Fruit fly (Drosophila melanogaster): Measurements from ENCODE around the gene CG43342.

The CG43342 gene

DNA sequence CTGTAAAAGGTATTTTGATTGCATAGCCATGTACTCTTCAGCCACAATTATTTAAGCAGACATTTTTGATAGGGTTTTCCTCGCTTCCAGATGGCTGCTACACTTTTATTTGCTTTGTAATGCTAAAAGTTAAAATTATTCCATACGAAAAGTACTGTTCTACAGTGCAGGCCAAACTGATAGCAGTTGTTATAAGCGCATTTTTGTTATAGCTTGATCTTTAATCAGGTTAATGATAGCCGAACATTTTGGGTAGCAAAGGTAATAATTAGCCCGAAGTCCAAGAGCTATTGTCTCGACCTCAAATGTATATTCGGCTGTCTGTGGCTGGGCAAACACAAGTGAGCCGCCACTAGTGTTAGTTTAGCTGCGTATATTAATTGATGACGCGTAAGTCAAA, 23.2 kb upstream of the CG43342 start (continued):
- TF ChIP-seq ranshi (GFP tag; IDR thresholded peaks at IDR 0.05) = no peak
- no peak for TF ChIP-seq CG13894 (tag; optimal IDR thresholded peaks at IDR 0.05)
- TF ChIP-seq croc (GFP tag; conservative IDR thresholded peaks at IDR 0.05) = no peak
- TF ChIP-seq CG11723 (GFP tag; optimal IDR thresholded peaks at IDR 0.05) = no peak
- no peak for TF ChIP-seq CG32767 (GFP tag; IDR thresholded peaks at IDR 0.05)
- TF ChIP-seq toy (GFP tag; IDR thresholded peaks at IDR 0.05) = no peak
- no peak for TF ChIP-seq ATbp (GFP tag; optimal IDR thresholded peaks at IDR 0.05)
- peak; percentile 10; the same call in 1 of the 2 replicates for TF ChIP-seq Ada2b (GFP tag; IDR thresholded peaks at IDR 0.05)
- TF ChIP-seq Ets65A (GFP tag) = peak; percentile 45
- no peak for TF ChIP-seq NC2α (GFP tag; optimal IDR thresholded peaks at IDR 0.05)
- TF ChIP-seq caup (GFP tag; optimal IDR thresholded peaks at IDR 0.05; ENCODE audit: severe bottlenecking) = no peak
- TF ChIP-seq Meics (GFP tag; optimal IDR thresholded peaks at IDR 0.05) = peak; percentile 17
- TF ChIP-seq yki (optimal IDR thresholded peaks at IDR 0.05) = no peak
- TF ChIP-seq CG11093 (GFP tag; IDR thresholded peaks at IDR 0.05) = no peak
- TF ChIP-seq scrt (GFP tag; optimal IDR thresholded peaks at IDR 0.05) = no peak
- no peak for TF ChIP-seq CrebB (tag; optimal IDR thresholded peaks at IDR 0.05)
- no peak for TF ChIP-seq ERR (GFP tag; optimal IDR thresholded peaks at IDR 0.05)
- no peak for TF ChIP-seq cwo (GFP tag; optimal IDR thresholded peaks at IDR 0.05)
- TF ChIP-seq crc (GFP tag; optimal IDR thresholded peaks at IDR 0.05) = no peak
- TF ChIP-seq CG4820 (GFP tag; optimal IDR thresholded peaks at IDR 0.05) = no peak
- no peak for TF ChIP-seq maf-S (GFP tag; optimal IDR thresholded peaks at IDR 0.05)
- no peak for TF ChIP-seq Taf1 (GFP tag; IDR thresholded peaks at IDR 0.05)
- TF ChIP-seq Tbp (GFP tag; optimal IDR thresholded peaks at IDR 0.05) = no peak
- no peak for TF ChIP-seq Nf-YC (tag; optimal IDR thresholded peaks at IDR 0.05)
- no peak for TF ChIP-seq ind (GFP tag; optimal IDR thresholded peaks at IDR 0.05)
- no peak for TF ChIP-seq CG30431 (GFP tag; optimal IDR thresholded peaks at IDR 0.05)
- peak; percentile 21 for TF ChIP-seq CG18599 (GFP tag; optimal IDR thresholded peaks at IDR 0.05)
- TF ChIP-seq CG17359 (tag; optimal IDR thresholded peaks at IDR 0.05) = no peak
- TF ChIP-seq ap (GFP tag; IDR thresholded peaks at IDR 0.05) = no peak
- no peak for TF ChIP-seq D19B (GFP tag; optimal IDR thresholded peaks at IDR 0.05)
- no peak for TF ChIP-seq lmd (GFP tag; IDR thresholded peaks at IDR 0.05)
- no peak for TF ChIP-seq sens (GFP tag)
- no peak for TF ChIP-seq Ets97D (GFP tag; optimal IDR thresholded peaks at IDR 0.05)
- no peak for TF ChIP-seq CG6791 (GFP tag; IDR thresholded peaks at IDR 0.05; ENCODE audit: partially characterized antibody)
- TF ChIP-seq CG15011 (GFP tag; optimal IDR thresholded peaks at IDR 0.05) = no peak
- no peak for TF ChIP-seq CG7839 (tag; optimal IDR thresholded peaks at IDR 0.05)
- no peak for TF ChIP-seq Chrac-16 (GFP tag; optimal IDR thresholded peaks at IDR 0.05)

DNA sequence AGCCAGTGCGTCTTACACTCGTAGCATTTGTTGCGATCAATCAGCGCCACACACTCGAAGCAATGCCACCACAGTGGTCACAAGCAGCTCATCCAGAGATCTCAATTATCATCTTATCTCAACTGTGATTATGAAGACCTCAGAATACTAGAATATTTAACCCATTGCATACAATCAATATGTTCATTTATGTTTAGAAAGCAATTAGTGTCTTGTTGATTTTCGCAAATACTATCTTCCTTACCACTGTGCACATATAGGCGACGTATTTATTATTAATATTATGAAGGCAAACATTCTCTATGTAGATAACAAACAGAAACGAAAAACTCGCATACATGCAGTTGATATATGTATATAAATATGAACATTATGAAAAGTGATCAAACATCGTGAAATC, 22.3 kb upstream of the CG43342 start:
- TF ChIP-seq CG10959 (GFP tag; IDR thresholded peaks at IDR 0.05) (peak; percentile 66), gsb (GFP tag; IDR thresholded peaks at IDR 0.05) (peak; percentile 49), tna (GFP tag; IDR thresholded peaks at IDR 0.05; ENCODE audit: partially characterized antibody) (no peak), CG12744 (GFP tag; optimal IDR thresholded peaks at IDR 0.05) (peak; percentile 34), CG4730 (GFP tag; IDR thresholded peaks at IDR 0.05) (peak; percentile 71), eyg (GFP tag; optimal IDR thresholded peaks at IDR 0.05) (peak; percentile 5), HLH54F (GFP tag; optimal IDR thresholded peaks at IDR 0.05) (peak; percentile 9), CG12391 (tag; optimal IDR thresholded peaks at IDR 0.05) (peak; percentile 73), MTF-1 (GFP tag; optimal IDR thresholded peaks at IDR 0.05; ENCODE audit: borderline replicate concordance) (peak; percentile 44), CG14441 (GFP tag; IDR thresholded peaks at IDR 0.05) (peak; percentile 82), CG3281 (GFP tag; optimal IDR thresholded peaks at IDR 0.05) (peak; percentile 52), ERR (GFP tag; optimal IDR thresholded peaks at IDR 0.05) (no peak), GATAe (GFP tag; conservative IDR thresholded peaks at IDR 0.05) (0 out of 2 replicates have a peak, but pooled peaks have one; percentile 14), Scr (GFP tag; IDR thresholded peaks at IDR 0.05; ENCODE audit: partially characterized antibody) (no peak), CG31388 (GFP tag; optimal IDR thresholded peaks at IDR 0.05) (peak; percentile 13), CG18011 (GFP tag; optimal IDR thresholded peaks at IDR 0.05) (no peak), ATbp (GFP tag; optimal IDR thresholded peaks at IDR 0.05) (peak; percentile 77), NfI (GFP tag; optimal IDR thresholded peaks at IDR 0.05) (peak; percentile 53), CG18262 (tag; optimal IDR thresholded peaks at IDR 0.05) (peak; percentile 78)
